Fruit fly (Drosophila melanogaster): ENCODE data around the gene CG6696.
A peak's percentile ranks its signal among the peaks of the same experiment; 100 is the strongest.

CG6696 gene

dm6 chrX:18692948-18693502 lies 31.1 kb upstream of the CG6696 start, which contains the start of gene Cyp18a1 (continued):
- TF ChIP-seq bsh (GFP tag; optimal IDR thresholded peaks at IDR 0.05) (no peak), shn (GFP tag; optimal IDR thresholded peaks at IDR 0.05) (no peak), row (GFP tag; IDR thresholded peaks at IDR 0.05) (no peak), Oaz (GFP tag; IDR thresholded peaks at IDR 0.05) (no peak), CG10543 (GFP tag; optimal IDR thresholded peaks at IDR 0.05) (peak; percentile 47), Hsf (GFP tag; optimal IDR thresholded peaks at IDR 0.05) (no peak), tap (tag; optimal IDR thresholded peaks at IDR 0.05) (no peak), CG16863 (GFP tag; optimal IDR thresholded peaks at IDR 0.05) (no peak), CG10462 (GFP tag; optimal IDR thresholded peaks at IDR 0.05) (no peak), bcd (GFP tag; optimal IDR thresholded peaks at IDR 0.05) (no peak), CG11695 (GFP tag; IDR thresholded peaks at IDR 0.05) (no peak), CG18599 (GFP tag; optimal IDR thresholded peaks at IDR 0.05) (no peak), CG34224 (GFP tag; IDR thresholded peaks at IDR 0.05; ENCODE audit: partially characterized antibody) (no peak), CG5180 (GFP tag; optimal IDR thresholded peaks at IDR 0.05) (peak; percentile 99)

DNA sequence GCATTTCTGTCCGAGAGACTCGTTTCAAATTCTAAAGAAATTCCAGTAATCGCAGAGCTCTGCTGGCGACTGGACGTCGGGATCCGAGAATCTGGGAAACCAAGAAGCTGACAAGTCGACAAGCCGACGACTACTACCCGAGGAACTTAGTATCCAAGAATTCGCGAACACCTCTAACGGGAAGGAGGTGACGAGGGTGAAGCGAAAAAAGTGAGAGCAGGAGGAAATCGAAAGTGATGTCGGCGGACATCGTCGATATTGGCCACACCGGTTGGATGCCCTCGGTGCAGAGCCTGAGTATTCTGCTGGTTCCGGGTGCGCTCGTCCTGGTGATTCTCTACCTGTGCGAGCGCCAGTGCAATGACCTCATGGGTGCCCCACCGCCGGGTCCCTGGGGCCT lies 23.8 kb upstream of the CG6696 start, which contains the start of gene phtm:
TSS of gene phtm (plus strand) at position 41 of the 400 bp plus-strand sequence.
- no peak for TF ChIP-seq zf30C (GFP tag; optimal IDR thresholded peaks at IDR 0.05)
- no peak for TF ChIP-seq CG15011 (GFP tag; optimal IDR thresholded peaks at IDR 0.05)
- no peak for TF ChIP-seq CG6791 (GFP tag; IDR thresholded peaks at IDR 0.05; ENCODE audit: partially characterized antibody)

- no peak for TF ChIP-seq peb (GFP tag; IDR thresholded peaks at IDR 0.05)
- no peak for TF ChIP-seq CG7928 (GFP tag; optimal IDR thresholded peaks at IDR 0.05)
- peak in 1 of 2 experiments; percentile 84 for TF ChIP-seq tll (GFP tag; optimal IDR thresholded peaks at IDR 0.05)
- TF ChIP-seq maf-S (GFP tag; optimal IDR thresholded peaks at IDR 0.05), result no peak
- TF ChIP-seq CG6791 (GFP tag; IDR thresholded peaks at IDR 0.05; ENCODE audit: partially characterized antibody), result no peak
- no peak for TF ChIP-seq CG9727 (GFP tag; optimal IDR thresholded peaks at IDR 0.05)
- no peak for TF ChIP-seq HLHmδ (GFP tag; optimal IDR thresholded peaks at IDR 0.05)
- no peak for TF ChIP-seq Atf6 (GFP tag; IDR thresholded peaks at IDR 0.05)
- TF ChIP-seq Usf (GFP tag; optimal IDR thresholded peaks at IDR 0.05), result no peak
- peak; percentile 69 for TF ChIP-seq twi (tag; optimal IDR thresholded peaks at IDR 0.05)
- TF ChIP-seq CG32532 (GFP tag; IDR thresholded peaks at IDR 0.05), result no peak
- no peak for TF ChIP-seq nerfin-2 (GFP tag; IDR thresholded peaks at IDR 0.05; ENCODE audit: partially characterized antibody)
- TF ChIP-seq CG9876 (GFP tag; optimal IDR thresholded peaks at IDR 0.05), result no peak
- TF ChIP-seq CG17361 (GFP tag; IDR thresholded peaks at IDR 0.05), result no peak
- TF ChIP-seq zf30C (GFP tag; optimal IDR thresholded peaks at IDR 0.05), result peak; percentile 31
- TF ChIP-seq Vsx1 (GFP tag; optimal IDR thresholded peaks at IDR 0.05), result no peak
- TF ChIP-seq CG3847 (GFP tag; IDR thresholded peaks at IDR 0.05), result no peak
- no peak for TF ChIP-seq NK7.1 (GFP tag; optimal IDR thresholded peaks at IDR 0.05)
- TF ChIP-seq MBD-R2 (GFP tag; IDR thresholded peaks at IDR 0.05), result no peak
- no peak for TF ChIP-seq Myb (GFP tag; optimal IDR thresholded peaks at IDR 0.05)
- no peak for TF ChIP-seq run (tag; optimal IDR thresholded peaks at IDR 0.05)
- no peak for TF ChIP-seq CG6689 (GFP tag; IDR thresholded peaks at IDR 0.05)
- peak; percentile 75 for TF ChIP-seq zen (tag; optimal IDR thresholded peaks at IDR 0.05)
- no peak for TF ChIP-seq vnd (GFP tag; IDR thresholded peaks at IDR 0.05; ENCODE audit: partially characterized antibody)
- TF ChIP-seq CG31441 (GFP tag; IDR thresholded peaks at IDR 0.05), result no peak
- peak; percentile 62 for TF ChIP-seq cad (GFP tag; optimal IDR thresholded peaks at IDR 0.05)
- no peak for TF ChIP-seq tap (tag; optimal IDR thresholded peaks at IDR 0.05)
- no peak for TF ChIP-seq Bteb2 (GFP tag; optimal IDR thresholded peaks at IDR 0.05)
- TF ChIP-seq CG12769 (tag; optimal IDR thresholded peaks at IDR 0.05), result no peak
Measured at dm6 chrX:18684928-18685327, 23.0 kb upstream of the CG6696 start.

Data from whole organism, embryonic.